Fruit fly (Drosophila melanogaster) whole organism, embryonic: ENCODE measurements around the gene Glut1.

Experiments
- Ada2b ChIP-seq: fragments of 200-800 bp; sonication (Bioruptor generic); IDR thresholded peaks from 2 replicates; pipeline ENCODE4 v1.3.6; 2022; ENCODE audit warnings: missing biosample characterization, missing genetic modification characterization
- CG10959 ChIP-seq: fragments of 200-800 bp; sonication (Bioruptor generic); IDR thresholded peaks from 2 replicates; pipeline ENCODE4 v1.3.6; 2022; ENCODE audit warnings: missing biosample characterization, missing genetic modification characterization
- CG11085 ChIP-seq: fragments of 200-800 bp; sonication (Bioruptor generic); IDR thresholded peaks from 2 replicates; pipeline ENCODE4 v1.3.6; 2022; ENCODE audit warnings: missing biosample characterization, missing genetic modification characterization
- CG12104 ChIP-seq: fragments of 200-800 bp; sonication (Bioruptor generic); optimal IDR thresholded peaks from 3 replicates; lab custom pipeline; 2016; ENCODE audit warnings: missing biosample characterization, missing genetic modification characterization
- CG12744 ChIP-seq: fragments of 200-800 bp; sonication (Bioruptor generic); optimal IDR thresholded peaks from 2 replicates; lab custom pipeline; 2016; ENCODE audit warnings: missing biosample characterization, missing genetic modification characterization
- CG13624 ChIP-seq: fragments of 200-800 bp; sonication (Bioruptor generic); optimal IDR thresholded peaks from 2 replicates; lab custom pipeline; 2016; ENCODE audit warnings: missing biosample characterization, missing genetic modification characterization
- CG13894 ChIP-seq: fragments of 200-800 bp; sonication (Bioruptor generic); optimal IDR thresholded peaks from 3 replicates; lab custom pipeline; 2018; ENCODE audit warnings: missing biosample characterization, mild to moderate bottlenecking, missing genetic modification characterization, moderate library complexity
- CG14441 ChIP-seq: fragments of 200-800 bp; sonication (Bioruptor generic); IDR thresholded peaks from 2 replicates; pipeline ENCODE4 v1.3.6; 2022; ENCODE audit warnings: missing biosample characterization, missing genetic modification characterization
- CG15696 ChIP-seq: fragments of 200-800 bp; sonication (Bioruptor generic); optimal IDR thresholded peaks from 2 replicates; lab custom pipeline; 2019; ENCODE audit warnings: missing biosample characterization, mild to moderate bottlenecking, missing genetic modification characterization, moderate library complexity
- CG1603 ChIP-seq: fragments of 200-800 bp; sonication (Bioruptor generic); optimal IDR thresholded peaks from 2 replicates; lab custom pipeline; 2019; ENCODE audit warnings: missing biosample characterization, mild to moderate bottlenecking, missing genetic modification characterization, moderate library complexity
- CG17361 ChIP-seq: fragments of 200-800 bp; sonication (Bioruptor generic); IDR thresholded peaks from 3 replicates; pipeline ENCODE4 v1.3.6; 2022; ENCODE audit warnings: missing biosample characterization, missing genetic modification characterization
- CG17802 ChIP-seq: fragments of 200-800 bp; sonication (Bioruptor generic); optimal IDR thresholded peaks from 2 replicates; lab custom pipeline; 2018; ENCODE audit warnings: missing biosample characterization, mild to moderate bottlenecking, missing genetic modification characterization, moderate library complexity
- CG18476 ChIP-seq: fragments of 200-800 bp; sonication (Bioruptor generic); optimal IDR thresholded peaks from 2 replicates; lab custom pipeline; 2016; ENCODE audit warnings: missing biosample characterization, mild to moderate bottlenecking, missing genetic modification characterization
- CG33213 ChIP-seq: fragments of 200-800 bp; sonication (Bioruptor generic); optimal IDR thresholded peaks from 3 replicates; lab custom pipeline; 2016; ENCODE audit warnings: missing biosample characterization, missing genetic modification characterization
- CG34422 ChIP-seq: fragments of 200-800 bp; sonication (Bioruptor generic); IDR thresholded peaks from 3 replicates; pipeline ENCODE4 v1.3.6; 2022; ENCODE audit warnings: missing biosample characterization, missing genetic modification characterization
- CG4617 ChIP-seq: fragments of 200-800 bp; sonication (Bioruptor generic); optimal IDR thresholded peaks from 3 replicates; lab custom pipeline; 2016; ENCODE audit warnings: missing biosample characterization, missing genetic modification characterization, borderline replicate concordance
- CG6175 ChIP-seq: fragments of 200-800 bp; sonication (Bioruptor generic); IDR thresholded peaks from 3 replicates; pipeline ENCODE4 v1.3.6; 2022; ENCODE audit warnings: missing biosample characterization, missing genetic modification characterization
- CG6272 ChIP-seq: fragments of 200-800 bp; sonication (Bioruptor generic); IDR thresholded peaks from 2 replicates; pipeline ENCODE4 v1.3.6; 2022; ENCODE audit warnings: missing biosample characterization, missing genetic modification characterization
- CG6683 ChIP-seq: fragments of 200-800 bp; sonication (Bioruptor generic); optimal IDR thresholded peaks from 2 replicates; lab custom pipeline; 2017; ENCODE audit warnings: missing biosample characterization, mild to moderate bottlenecking, missing genetic modification characterization, missing genetic modification reagents
- CG7839 ChIP-seq: fragments of 200-800 bp; sonication (Bioruptor generic); optimal IDR thresholded peaks from 3 replicates; lab custom pipeline; 2018; ENCODE audit warnings: missing biosample characterization, mild to moderate bottlenecking, missing genetic modification characterization, moderate library complexity
- CG7963 ChIP-seq: fragments of 200-800 bp; sonication (Bioruptor generic); IDR thresholded peaks from 3 replicates; pipeline ENCODE4 v1.3.6; 2022; ENCODE audit warnings: missing biosample characterization, missing genetic modification characterization; ENCODE audit not compliant: partially characterized antibody
- CG8290 ChIP-seq, 3 experiments: fragments of 200-800 bp; sonication (Bioruptor generic); optimal IDR thresholded peaks; 2 replicates each; lab custom pipeline; 2016 to 2019; ENCODE audit warnings: missing biosample characterization in 3 of 3, missing genetic modification characterization in 3 of 3, mild to moderate bottlenecking in 2 of 3, moderate library complexity in 1 of 3
- D ChIP-seq, 2 experiments: fragments of 200-800 bp in 1 of 2; fragments of >200 bp in 1 of 2; sonication (Bioruptor generic) in 1 of 2; optimal IDR thresholded peaks; 2 replicates in 1 of 2; 3 replicates in 1 of 2; lab custom pipeline; 2017; ENCODE audit warnings: mild to moderate bottlenecking in 1 of 2, missing biosample characterization in 1 of 2, missing genetic modification characterization in 1 of 2, missing genetic modification reagents in 1 of 2
- Fer1 ChIP-seq: fragments of 200-800 bp; sonication (Bioruptor generic); optimal IDR thresholded peaks from 2 replicates; lab custom pipeline; 2017; ENCODE audit warnings: missing biosample characterization, mild to moderate bottlenecking, missing genetic modification characterization
- Fer2 ChIP-seq: fragments of 200-800 bp; sonication (Bioruptor generic); optimal IDR thresholded peaks from 2 replicates; lab custom pipeline; 2018; ENCODE audit warnings: missing biosample characterization, mild to moderate bottlenecking, missing genetic modification characterization, moderate library complexity
- GATAe ChIP-seq: fragments of 200-800 bp; sonication (Bioruptor generic); conservative IDR thresholded peaks from 2 replicates; pipeline ENCODE4 v1.3.6; 2022; ENCODE audit warnings: missing biosample characterization, missing genetic modification characterization
- Hey ChIP-seq: fragments of 200-800 bp; sonication (Bioruptor generic); optimal IDR thresholded peaks from 3 replicates; lab custom pipeline; 2018; ENCODE audit warnings: missing biosample characterization, mild to moderate bottlenecking, missing genetic modification characterization
- HmgD ChIP-seq: fragments of 200-800 bp; sonication (Bioruptor generic); optimal IDR thresholded peaks from 3 replicates; lab custom pipeline; 2016; ENCODE audit warnings: missing biosample characterization, missing genetic modification characterization
- Ravus ChIP-seq: fragments of 200-800 bp; sonication (Bioruptor generic); IDR thresholded peaks from 2 replicates; pipeline ENCODE4 v1.3.6; 2022; ENCODE audit warnings: missing biosample characterization, missing genetic modification characterization
- Rfx ChIP-seq: fragments of 200-800 bp; sonication (Bioruptor generic); IDR thresholded peaks from 2 replicates; pipeline ENCODE4 v1.3.6; 2022; ENCODE audit warnings: missing biosample characterization, missing genetic modification characterization
- Scr ChIP-seq: fragments of 200-800 bp; sonication (Bioruptor generic); IDR thresholded peaks from 2 replicates; pipeline ENCODE4 v1.3.6; 2022; ENCODE audit warnings: missing biosample characterization, missing genetic modification characterization; ENCODE audit not compliant: partially characterized antibody
- Tbp ChIP-seq: fragments of >200 bp; optimal IDR thresholded peaks from 2 replicates; lab custom pipeline; 2018; ENCODE audit warnings: missing biosample characterization, missing genetic modification characterization
- ab ChIP-seq: fragments of 200-800 bp; sonication (Bioruptor generic); optimal IDR thresholded peaks from 2 replicates; lab custom pipeline; 2016; ENCODE audit warnings: missing biosample characterization, missing genetic modification characterization
- al ChIP-seq: fragments of 200-800 bp; sonication (Bioruptor generic); IDR thresholded peaks from 2 replicates; pipeline ENCODE4 v1.3.6; 2022; ENCODE audit warnings: missing biosample characterization, missing genetic modification characterization
- cato ChIP-seq: fragments of 200-800 bp; sonication (Bioruptor generic); optimal IDR thresholded peaks from 2 replicates; lab custom pipeline; 2016; ENCODE audit warnings: missing biosample characterization, missing genetic modification characterization, borderline replicate concordance
- ewg ChIP-seq: fragments of 200-800 bp; sonication (Bioruptor generic); optimal IDR thresholded peaks from 3 replicates; lab custom pipeline; 2017; ENCODE audit warnings: mild to moderate bottlenecking, missing biosample characterization, missing genetic modification reagents, missing genetic modification characterization
- exex ChIP-seq: fragments of 200-800 bp; sonication (Bioruptor generic); optimal IDR thresholded peaks from 4 replicates; lab custom pipeline; 2018; ENCODE audit warnings: missing biosample characterization, mild to moderate bottlenecking, missing genetic modification characterization, moderate library complexity
- fd3F ChIP-seq: fragments of 200-800 bp; sonication (Bioruptor generic); optimal IDR thresholded peaks from 2 replicates; lab custom pipeline; 2018; ENCODE audit warnings: missing biosample characterization, mild to moderate bottlenecking, missing genetic modification characterization, moderate library complexity
- gcm2 ChIP-seq: fragments of 200-800 bp; sonication (Bioruptor generic); optimal IDR thresholded peaks from 2 replicates; lab custom pipeline; 2016; ENCODE audit warnings: missing biosample characterization, missing genetic modification characterization
- grn ChIP-seq: fragments of 200-800 bp; sonication (Bioruptor generic); optimal IDR thresholded peaks from 3 replicates; lab custom pipeline; 2017; ENCODE audit warnings: missing biosample characterization, missing genetic modification characterization
- her ChIP-seq: fragments of 200-800 bp; sonication (Bioruptor generic); optimal IDR thresholded peaks from 2 replicates; lab custom pipeline; 2016; ENCODE audit warnings: missing biosample characterization, missing genetic modification characterization
- luna ChIP-seq: fragments of 200-800 bp; sonication (Bioruptor generic); optimal IDR thresholded peaks from 2 replicates; lab custom pipeline; 2016; ENCODE audit warnings: missing biosample characterization, missing genetic modification characterization
- mam ChIP-seq: fragments of 200-800 bp; sonication (Bioruptor generic); optimal IDR thresholded peaks from 3 replicates; lab custom pipeline; 2016; ENCODE audit warnings: missing biosample characterization, missing genetic modification characterization
- sd ChIP-seq: fragments of 200-800 bp; sonication (Bioruptor generic); optimal IDR thresholded peaks from 3 replicates; lab custom pipeline; 2018; ENCODE audit warnings: missing biosample characterization, mild to moderate bottlenecking, missing genetic modification characterization, moderate library complexity
- sens ChIP-seq: fragments of 200-800 bp; sonication (Bioruptor generic); peaks from one replicate; lab custom pipeline; 2016; ENCODE audit warnings: missing biosample characterization, missing genetic modification characterization
- sim ChIP-seq: fragments of 200-800 bp; sonication (Bioruptor generic); IDR thresholded peaks from 2 replicates; pipeline ENCODE4 v1.3.6; 2022; ENCODE audit warnings: missing biosample characterization, missing genetic modification characterization
- toy ChIP-seq: fragments of 200-800 bp; sonication (Bioruptor generic); IDR thresholded peaks from 2 replicates; pipeline ENCODE4 v1.3.6; 2022; ENCODE audit warnings: missing biosample characterization, missing genetic modification characterization
- tx ChIP-seq: fragments of 200-800 bp; sonication (Bioruptor generic); optimal IDR thresholded peaks from 2 replicates; lab custom pipeline; 2016; ENCODE audit warnings: missing biosample characterization, missing genetic modification characterization
- zfh2 ChIP-seq: fragments of 200-800 bp; sonication (Bioruptor generic); optimal IDR thresholded peaks from 2 replicates; lab custom pipeline; 2016; ENCODE audit warnings: missing biosample characterization, missing genetic modification characterization

The Glut1 gene

DNA sequence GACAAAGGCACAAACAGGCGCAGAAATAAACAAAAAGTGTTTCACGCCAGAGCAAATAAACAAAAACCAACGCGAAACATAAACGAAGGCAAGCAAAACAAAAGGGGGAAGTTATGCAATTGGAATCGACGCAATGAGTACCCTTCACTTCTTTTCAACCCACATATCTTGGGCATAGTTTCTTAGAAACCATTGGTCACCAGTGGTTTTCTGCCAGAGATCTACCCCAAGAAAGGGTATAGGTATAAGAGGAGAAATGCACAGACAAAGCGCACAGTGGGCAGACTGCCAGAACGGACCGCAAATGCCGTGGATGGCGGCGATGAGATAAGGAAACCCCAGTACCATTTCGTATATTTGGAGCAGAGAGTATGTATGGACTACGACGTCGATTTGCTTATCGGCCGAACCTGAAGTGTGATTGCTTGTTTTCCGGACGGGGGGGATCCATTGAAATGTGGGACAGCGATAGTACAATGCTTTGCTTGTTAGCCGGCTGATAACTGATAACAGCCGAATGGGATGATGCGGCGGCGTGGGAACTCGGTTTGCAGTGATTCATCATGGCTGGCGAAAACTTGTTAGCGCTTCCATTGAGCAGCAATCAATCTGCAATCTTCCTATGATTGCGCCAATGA lies 117.2 kb downstream of the Glut1 start (continued):
- TF ChIP-seq CG1603 (tag; lab: Kevin White, UChicago) (peak; percentile 45), Ravus (GFP tag; lab: Robert Waterston, UW) (no peak), CG12744 (GFP tag; lab: Kevin White, UChicago) (no peak), exex (tag; lab: Kevin White, UChicago) (peak; percentile 86), fd3F (GFP tag; lab: Kevin White, UChicago) (no peak), mam (GFP tag; lab: Kevin White, UChicago) (no peak), Ada2b (GFP tag; lab: Robert Waterston, UW) (peak; percentile 40; the same call in 1 of the 2 replicates), CG6175 (GFP tag; lab: Robert Waterston, UW) (no peak), her (GFP tag; lab: Kevin White, UChicago) (peak; percentile 7), D (optimal IDR thresholded peaks at IDR 0.05; lab: Kevin White, UChicago) (no peak), D (GFP tag; optimal IDR thresholded peaks at IDR 0.05; lab: Kevin White, UChicago) (no peak), CG14441 (peak; percentile 52), Scr (no peak), CG6272 (peak; percentile 35; the same call in 1 of the 2 replicates), GATAe (GFP tag; lab: Robert Waterston, UW) (peak; percentile 89), zfh2 (GFP tag; lab: Kevin White, UChicago) (no peak), CG12104 (GFP tag; lab: Kevin White, UChicago) (no peak), HmgD (GFP tag; lab: Kevin White, UChicago) (no peak), CG34422 (GFP tag; lab: Robert Waterston, UW) (peak; percentile 74; the same call in 2 of the 3 replicates), cato (GFP tag; lab: Kevin White, UChicago) (no peak), Tbp (GFP tag; lab: Kevin White, UChicago) (no peak), CG11085 (peak; percentile 37; the same call in 1 of the 2 replicates), CG17802 (tag; lab: Kevin White, UChicago) (no peak), ab (GFP tag; lab: Kevin White, UChicago) (no peak), Hey (tag; lab: Kevin White, UChicago) (no peak), al (GFP tag; lab: Robert Waterston, UW) (peak; percentile 16; the same call in 1 of the 2 replicates), toy (GFP tag; lab: Robert Waterston, UW) (no peak), CG8290 (GFP tag; optimal IDR thresholded peaks at IDR 0.05; lab: Kevin White, UChicago) (no peak), CG8290 (tag; optimal IDR thresholded peaks at IDR 0.05; lab: Kevin White, UChicago) (peak in 1 of 2 experiments; percentile 42), sim (GFP tag; lab: Robert Waterston, UW) (no peak), CG4617 (GFP tag; lab: Kevin White, UChicago) (no peak), CG6683 (GFP tag; lab: Kevin White, UChicago) (no peak), gcm2 (GFP tag; lab: Kevin White, UChicago) (no peak), CG15696 (tag; lab: Kevin White, UChicago) (no peak), CG33213 (GFP tag; lab: Kevin White, UChicago) (no peak), CG13894 (tag; lab: Kevin White, UChicago) (no peak), tx (GFP tag; lab: Kevin White, UChicago) (no peak), CG7963 (GFP tag; lab: Robert Waterston, UW) (no peak), CG18476 (no peak), Fer1 (GFP tag; lab: Kevin White, UChicago) (peak; percentile 14), Rfx (peak; percentile 68), Fer2 (tag; lab: Kevin White, UChicago) (no peak), grn (peak; percentile 93), CG13624 (GFP tag; lab: Kevin White, UChicago) (no peak), sens (GFP tag; lab: Kevin White, UChicago) (peak; percentile 53), luna (GFP tag; lab: Kevin White, UChicago) (no peak), ewg (GFP tag; lab: Kevin White, UChicago) (no peak), CG17361 (GFP tag; lab: Robert Waterston, UW) (0 out of 3 replicates have a peak, but pooled peaks have one; percentile 23), CG7839 (peak; percentile 33), CG10959 (GFP tag; lab: Robert Waterston, UW) (peak; percentile 23; the same call in 1 of the 2 replicates), sd (tag; lab: Kevin White, UChicago) (peak; percentile 78)
